Worm (Caenorhabditis elegans): ENCODE measurements around the gene adt-1.

DNA sequence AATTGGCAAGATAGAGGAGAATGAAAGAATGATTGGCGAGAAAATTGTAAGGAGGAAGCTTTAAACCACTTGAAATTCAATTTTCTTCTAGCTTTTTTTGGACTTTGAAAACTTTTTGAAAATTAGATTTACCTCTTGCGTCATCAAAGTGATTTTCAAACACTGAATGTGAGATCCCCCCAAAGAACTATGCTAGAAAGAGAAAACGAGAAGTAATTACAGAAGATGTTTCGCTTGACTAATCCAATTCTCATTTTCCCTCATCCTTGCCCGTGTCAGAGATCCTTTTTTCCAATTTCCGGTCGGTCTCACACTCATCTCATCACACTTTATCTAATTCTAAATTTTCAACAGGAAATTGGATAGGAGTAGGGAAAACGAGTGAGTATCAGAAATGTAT lies 11.2 kb downstream of the adt-1 start:
- TF ChIP-seq chd-7 (tag; optimal IDR thresholded peaks at IDR 0.05) (no peak), egl-44 (GFP tag; IDR thresholded peaks at IDR 0.05) (no peak), attf-3 (GFP tag; conservative IDR thresholded peaks at IDR 0.05) (no peak), F33H1.4 (GFP tag; IDR thresholded peaks at IDR 0.05) (no peak)
